Fruit fly (Drosophila melanogaster): ENCODE data around the gene RpS14b.

Gene RpS14b

dm6 chrX:7965761-7966555, 31.3 kb downstream of the RpS14b start (continued):
- no peak for TF ChIP-seq sc (optimal IDR thresholded peaks at IDR 0.05)
- no peak for TF ChIP-seq sc (GFP tag; optimal IDR thresholded peaks at IDR 0.05)
- TF ChIP-seq Asciz (GFP tag; optimal IDR thresholded peaks at IDR 0.05), result no peak
- TF ChIP-seq Meics (GFP tag; optimal IDR thresholded peaks at IDR 0.05), result no peak
- TF ChIP-seq Sox100B (GFP tag; optimal IDR thresholded peaks at IDR 0.05), result no peak
- TF ChIP-seq CG34376 (GFP tag; optimal IDR thresholded peaks at IDR 0.05), result peak; percentile 79
- TF ChIP-seq Awh (GFP tag; IDR thresholded peaks at IDR 0.05), result no peak
- no peak for TF ChIP-seq CG30403 (GFP tag; optimal IDR thresholded peaks at IDR 0.05)
- peak; percentile 18 for TF ChIP-seq ftz-f1 (GFP tag; optimal IDR thresholded peaks at IDR 0.05)
- TF ChIP-seq CG10654 (GFP tag; optimal IDR thresholded peaks at IDR 0.05), result no peak
- TF ChIP-seq CG4360 (GFP tag; IDR thresholded peaks at IDR 0.05), result peak; percentile 10; the same call in 1 of the 2 replicates
- TF ChIP-seq otp (GFP tag; IDR thresholded peaks at IDR 0.05), result no peak
- no peak for TF ChIP-seq MTF-1 (GFP tag; optimal IDR thresholded peaks at IDR 0.05; ENCODE audit: borderline replicate concordance)
- no peak for TF ChIP-seq Ets97D (GFP tag; optimal IDR thresholded peaks at IDR 0.05)
- TF ChIP-seq Gug (GFP tag; IDR thresholded peaks at IDR 0.05), result no peak
- no peak for TF ChIP-seq so (GFP tag; IDR thresholded peaks at IDR 0.05)
- TF ChIP-seq tio (GFP tag; optimal IDR thresholded peaks at IDR 0.05), result no peak
- TF ChIP-seq vvl (GFP tag; IDR thresholded peaks at IDR 0.05), result no peak
- TF ChIP-seq ranshi (GFP tag; IDR thresholded peaks at IDR 0.05), result 0 out of 2 replicates have a peak, but pooled peaks have one; percentile 4
- peak; percentile 51 for TF ChIP-seq lab (GFP tag; optimal IDR thresholded peaks at IDR 0.05)
- TF ChIP-seq stc (GFP tag; IDR thresholded peaks at IDR 0.05), result no peak
- TF ChIP-seq CG6272 (GFP tag; IDR thresholded peaks at IDR 0.05), result no peak
- TF ChIP-seq CG6175 (GFP tag; IDR thresholded peaks at IDR 0.05), result no peak
- TF ChIP-seq CG15479 (GFP tag; optimal IDR thresholded peaks at IDR 0.05), result peak; percentile 52
- TF ChIP-seq grn (GFP tag; optimal IDR thresholded peaks at IDR 0.05), result peak; percentile 86
- TF ChIP-seq cwo (GFP tag; optimal IDR thresholded peaks at IDR 0.05), result peak; percentile 99

- TF ChIP-seq vfl (GFP tag; optimal IDR thresholded peaks at IDR 0.05), result no peak
- TF ChIP-seq CG9797 (GFP tag; optimal IDR thresholded peaks at IDR 0.05), result no peak
- TF ChIP-seq gsb-n (tag; optimal IDR thresholded peaks at IDR 0.05), result no peak
- TF ChIP-seq Pdp1 (GFP tag; optimal IDR thresholded peaks at IDR 0.05), result peak in 1 of 2 experiments; percentile 30
- TF ChIP-seq CG32532 (GFP tag; IDR thresholded peaks at IDR 0.05), result peak; percentile 28; the same call in 1 of the 2 replicates
- no peak for TF ChIP-seq pros (GFP tag; optimal IDR thresholded peaks at IDR 0.05)
- no peak for TF ChIP-seq Ssrp (tag; optimal IDR thresholded peaks at IDR 0.05)
- no peak for TF ChIP-seq caup (GFP tag; optimal IDR thresholded peaks at IDR 0.05; ENCODE audit: severe bottlenecking)
- peak; percentile 34 for TF ChIP-seq pita (GFP tag; optimal IDR thresholded peaks at IDR 0.05)
- TF ChIP-seq CG3407 (GFP tag; optimal IDR thresholded peaks at IDR 0.05), result no peak
- TF ChIP-seq insv (GFP tag; optimal IDR thresholded peaks at IDR 0.05), result peak in 1 of 2 experiments; percentile 52
- no peak for TF ChIP-seq tio (GFP tag; optimal IDR thresholded peaks at IDR 0.05)
- no peak for TF ChIP-seq HLH3B (GFP tag; IDR thresholded peaks at IDR 0.05)
- no peak for TF ChIP-seq dpn (GFP tag; optimal IDR thresholded peaks at IDR 0.05)
- no peak; the same call in 1 of the 2 replicates for TF ChIP-seq amos (GFP tag; IDR thresholded peaks at IDR 0.05; ENCODE audit: partially characterized antibody)
- no peak for TF ChIP-seq hb (GFP tag; IDR thresholded peaks at IDR 0.05; ENCODE audit: partially characterized antibody)
- TF ChIP-seq lola (GFP tag; optimal IDR thresholded peaks at IDR 0.05), result no peak
- no peak for TF ChIP-seq exex (tag; optimal IDR thresholded peaks at IDR 0.05)
- TF ChIP-seq CG14710 (tag; optimal IDR thresholded peaks at IDR 0.05), result no peak
- peak; percentile 6 for TF ChIP-seq kni (GFP tag; optimal IDR thresholded peaks at IDR 0.05)
- TF ChIP-seq Aef1 (GFP tag; IDR thresholded peaks at IDR 0.05), result peak; percentile 88
- TF ChIP-seq crc (GFP tag; optimal IDR thresholded peaks at IDR 0.05), result no peak
Observed at dm6 chrX:7967052-7967847, 32.6 kb downstream of the RpS14b start.
